Fruit fly (Drosophila melanogaster): ENCODE results near the gene stai.

The stai gene

DNA sequence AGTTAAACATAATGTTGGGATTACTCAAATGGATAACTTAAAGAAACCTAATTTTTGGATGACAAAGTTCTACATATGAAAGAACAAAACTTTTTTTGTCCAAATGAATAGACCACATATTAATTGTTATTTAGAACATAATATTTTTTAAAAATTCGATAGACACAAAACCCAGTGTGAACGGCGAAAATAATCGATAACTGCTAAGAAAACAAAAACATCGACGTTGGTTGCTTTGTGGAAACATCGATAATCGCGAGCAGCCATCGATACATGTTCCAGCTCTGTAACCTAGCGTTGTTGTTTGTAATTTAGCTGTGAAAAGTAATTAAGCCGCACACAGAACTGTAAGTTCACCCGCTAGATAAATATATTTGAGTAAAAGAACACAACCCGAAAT, 49.6 kb upstream of the stai start, which contains the start of gene CG9135 (continued):
- TF ChIP-seq pzg (GFP tag; optimal IDR thresholded peaks at IDR 0.05), result peak; percentile 86
- peak; percentile 90 for TF ChIP-seq CG2129 (GFP tag; IDR thresholded peaks at IDR 0.05; ENCODE audit: partially characterized antibody)
- no peak for TF ChIP-seq schlank (tag; optimal IDR thresholded peaks at IDR 0.05)
- TF ChIP-seq CG30431 (GFP tag; optimal IDR thresholded peaks at IDR 0.05), result no peak
- TF ChIP-seq CG16815 (GFP tag; optimal IDR thresholded peaks at IDR 0.05), result no peak
- TF ChIP-seq Pdp1 (GFP tag; optimal IDR thresholded peaks at IDR 0.05), result no peak
- TF ChIP-seq Bgb (GFP tag; IDR thresholded peaks at IDR 0.05; ENCODE audit: partially characterized antibody), result peak; percentile 99
- TF ChIP-seq ham (GFP tag; IDR thresholded peaks at IDR 0.05), result no peak
- no peak for TF ChIP-seq lmd (GFP tag; IDR thresholded peaks at IDR 0.05)
- TF ChIP-seq Camta (GFP tag; optimal IDR thresholded peaks at IDR 0.05), result no peak
- no peak for TF ChIP-seq slp2 (GFP tag; optimal IDR thresholded peaks at IDR 0.05)
- TF ChIP-seq row (GFP tag; IDR thresholded peaks at IDR 0.05), result peak; percentile 59
- TF ChIP-seq CG9817 (tag; optimal IDR thresholded peaks at IDR 0.05), result no peak
- TF ChIP-seq CG18476 (GFP tag; optimal IDR thresholded peaks at IDR 0.05), result no peak
- TF ChIP-seq slbo (GFP tag; IDR thresholded peaks at IDR 0.05), result 0 out of 2 replicates have a peak, but pooled peaks have one; percentile 8
- no peak for TF ChIP-seq E2f1 (GFP tag; IDR thresholded peaks at IDR 0.05)
- TF ChIP-seq CG1792 (GFP tag; optimal IDR thresholded peaks at IDR 0.05), result no peak
- no peak for TF ChIP-seq Gsc (GFP tag; IDR thresholded peaks at IDR 0.05)

DNA sequence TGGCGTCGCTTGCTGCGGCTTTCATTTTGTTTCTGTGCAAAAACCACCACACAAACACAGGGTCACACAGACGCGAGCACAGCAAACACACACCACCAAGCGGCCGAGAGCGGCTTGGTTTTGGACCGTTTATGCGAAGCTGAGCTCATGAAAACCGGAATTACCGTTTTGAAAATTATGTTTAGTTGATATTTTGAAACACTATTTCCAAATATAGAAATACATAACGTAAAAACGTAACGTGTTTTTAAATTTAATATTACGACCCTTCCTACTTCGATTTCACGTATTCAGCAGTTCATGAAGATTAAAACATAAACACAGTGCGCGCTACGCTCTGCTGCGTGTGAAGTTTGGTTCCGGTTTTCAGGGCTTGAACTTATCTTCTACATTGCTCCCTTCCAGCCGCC, 49.0 kb upstream of the stai start:
- TF ChIP-seq Ets97D (GFP tag; optimal IDR thresholded peaks at IDR 0.05) (peak; percentile 85), CG32772 (GFP tag; IDR thresholded peaks at IDR 0.05) (peak; percentile 72), Camta (GFP tag; optimal IDR thresholded peaks at IDR 0.05) (peak; percentile 95), Max (GFP tag; optimal IDR thresholded peaks at IDR 0.05) (peak; percentile 95), CG13775 (GFP tag; optimal IDR thresholded peaks at IDR 0.05) (peak; percentile 95), CG10267 (tag; optimal IDR thresholded peaks at IDR 0.05) (peak; percentile 95), dati (GFP tag; IDR thresholded peaks at IDR 0.05) (peak; percentile 44; the same call in 1 of the 2 replicates), CG10321 (GFP tag; IDR thresholded peaks at IDR 0.05) (peak; percentile 81), oc (tag; optimal IDR thresholded peaks at IDR 0.05) (peak; percentile 96), Trl (optimal IDR thresholded peaks at IDR 0.05) (peak in 1 of 2 experiments; percentile 6), Trl (GFP tag; optimal IDR thresholded peaks at IDR 0.05) (peak; percentile 97), CG1024 (GFP tag; IDR thresholded peaks at IDR 0.05) (peak; percentile 86), CG5245 (GFP tag; optimal IDR thresholded peaks at IDR 0.05) (peak; percentile 90), twi (tag; optimal IDR thresholded peaks at IDR 0.05) (peak; percentile 89), CG12391 (tag; optimal IDR thresholded peaks at IDR 0.05) (peak; percentile 98), NC2α (GFP tag; optimal IDR thresholded peaks at IDR 0.05) (peak; percentile 81), CG8924 (tag; optimal IDR thresholded peaks at IDR 0.05) (peak; percentile 98), GATAe (GFP tag; conservative IDR thresholded peaks at IDR 0.05) (peak; percentile 33; the same call in 1 of the 2 replicates), crol (GFP tag; IDR thresholded peaks at IDR 0.05) (peak; percentile 66), vvl (GFP tag; IDR thresholded peaks at IDR 0.05) (peak; percentile 99), CG8290 (GFP tag; optimal IDR thresholded peaks at IDR 0.05) (peak; percentile 88), CG8290 (tag; optimal IDR thresholded peaks at IDR 0.05) (peak; percentile 84 to 98), Dfd (GFP tag; optimal IDR thresholded peaks at IDR 0.05) (no peak), CG10209 (GFP tag; optimal IDR thresholded peaks at IDR 0.05) (peak; percentile 94), CG10979 (tag; optimal IDR thresholded peaks at IDR 0.05) (peak; percentile 98), Sry-β (GFP tag; optimal IDR thresholded peaks at IDR 0.05) (peak; percentile 60), CG1647 (GFP tag; optimal IDR thresholded peaks at IDR 0.05) (peak; percentile 94), CG12236 (GFP tag; optimal IDR thresholded peaks at IDR 0.05) (peak; percentile 92), CG3281 (GFP tag; optimal IDR thresholded peaks at IDR 0.05) (peak; percentile 97), HmgZ (tag; optimal IDR thresholded peaks at IDR 0.05) (peak; percentile 98), unpg (GFP tag; optimal IDR thresholded peaks at IDR 0.05) (peak; percentile 98), gsb-n (tag; optimal IDR thresholded peaks at IDR 0.05) (peak; percentile 96), Abd-B (GFP tag; optimal IDR thresholded peaks at IDR 0.05) (peak; percentile 73), salm (tag; optimal IDR thresholded peaks at IDR 0.05) (peak; percentile 94), CG34422 (GFP tag; IDR thresholded peaks at IDR 0.05) (peak; percentile 92)

Data from whole organism, embryonic.